Worm (Caenorhabditis elegans) whole organism, L1 larva: ENCODE measurements around the gene nspb-11.

Experiments
- C34B4.2 ChIP-seq: sonication (generic microtip); optimal IDR thresholded peaks from 2 replicates; lab custom pipeline; 2017; ENCODE audit warnings: mild to moderate bottlenecking, missing genetic modification characterization, missing compliant biosample characterization
- F16B12.6 ChIP-seq: fragments of 150-350 bp; optimal IDR thresholded peaks from 2 replicates; lab custom pipeline; 2014; ENCODE audit warnings: missing biosample characterization, missing genetic modification characterization
- aly-2 ChIP-seq: fragments of 150-350 bp; optimal IDR thresholded peaks from 2 replicates; lab custom pipeline; 2014; ENCODE audit warnings: missing biosample characterization, missing genetic modification characterization
- blmp-1 ChIP-seq: fragments of 150-350 bp; optimal IDR thresholded peaks from 2 replicates; lab custom pipeline; 2014; ENCODE audit warnings: missing biosample characterization, missing genetic modification characterization
- ceh-82 ChIP-seq, 3 experiments: fragments of 150-350 bp in 1 of 3; sonication (generic microtip) in 2 of 3; optimal IDR thresholded peaks; 2 replicates each; lab custom pipeline; 2014 to 2017; ENCODE audit warnings: missing biosample characterization in 3 of 3, missing genetic modification characterization in 3 of 3
- ceh-88 ChIP-seq: fragments of 200-800 bp; sonication (Bioruptor generic); IDR thresholded peaks from 2 replicates; pipeline ENCODE4 v1.3.6; 2022; ENCODE audit warnings: missing genetic modification characterization, missing compliant biosample characterization
- ceh-90 ChIP-seq: sonication (generic microtip); optimal IDR thresholded peaks from 2 replicates; lab custom pipeline; 2016; ENCODE audit warnings: missing genetic modification characterization, missing compliant biosample characterization
- ces-1 ChIP-seq: fragments of 150-350 bp; optimal IDR thresholded peaks from 2 replicates; lab custom pipeline; 2014; ENCODE audit warnings: missing biosample characterization, missing genetic modification reagents, missing genetic modification characterization
- dpl-1 ChIP-seq, 3 experiments: fragments of 150-350 bp in 2 of 3; sonication (generic microtip) in 1 of 3; optimal IDR thresholded peaks; 2 replicates each; lab custom pipeline; 2014 to 2017; ENCODE audit warnings: missing biosample characterization in 3 of 3, missing genetic modification characterization in 3 of 3, missing genetic modification reagents in 3 of 3
- efl-3 ChIP-seq: fragments of 200-800 bp; sonication (Bioruptor generic); optimal IDR thresholded peaks from 2 replicates; lab custom pipeline; 2018; ENCODE audit warnings: mild to moderate bottlenecking, missing genetic modification characterization, missing compliant biosample characterization
- egl-27 ChIP-seq, 2 experiments: fragments of 150-350 bp in 1 of 2; sonication (generic microtip); optimal IDR thresholded peaks; 3 replicates each; lab custom pipeline; 2017 to 2018; ENCODE audit warnings: missing biosample characterization in 2 of 2, missing genetic modification characterization in 2 of 2, missing genetic modification reagents in 2 of 2
- grh-1 ChIP-seq: fragments of 200-800 bp; sonication (Bioruptor generic); IDR thresholded peaks from 2 replicates; pipeline ENCODE4 v1.3.6; 2022; ENCODE audit warnings: missing genetic modification reagents, missing genetic modification characterization, missing compliant biosample characterization
- hlh-4 ChIP-seq: sonication (generic microtip); optimal IDR thresholded peaks from 2 replicates; lab custom pipeline; 2016; ENCODE audit warnings: mild to moderate bottlenecking, missing genetic modification characterization, missing compliant biosample characterization
- hpl-2 ChIP-seq: fragments of 150-350 bp; optimal IDR thresholded peaks from 2 replicates; lab custom pipeline; 2014; ENCODE audit warnings: missing biosample characterization, missing genetic modification reagents, missing genetic modification characterization
- irx-1 ChIP-seq: sonication (generic microtip); optimal IDR thresholded peaks from 2 replicates; lab custom pipeline; 2016; ENCODE audit warnings: missing genetic modification characterization, missing compliant biosample characterization
- isw-1 ChIP-seq: fragments of 200-800 bp; sonication (Bioruptor generic); IDR thresholded peaks from 2 replicates; pipeline ENCODE4 v1.3.6; 2022; ENCODE audit warnings: missing genetic modification characterization, missing compliant biosample characterization
- lin-14 ChIP-seq: fragments of 200-800 bp; sonication (Bioruptor generic); optimal IDR thresholded peaks from 2 replicates; lab custom pipeline; 2018; ENCODE audit warnings: mild to moderate bottlenecking, missing genetic modification characterization, moderate library complexity, missing compliant biosample characterization
- lin-15B ChIP-seq: fragments of 150-350 bp; sonication (generic microtip); optimal IDR thresholded peaks from 3 replicates; lab custom pipeline; 2014; ENCODE audit warnings: missing biosample characterization, missing genetic modification characterization
- lin-35 ChIP-seq, 2 experiments: fragments of 150-350 bp; optimal IDR thresholded peaks; 2 replicates each; lab custom pipeline; 2014; ENCODE audit warnings: missing biosample characterization in 2 of 2, missing genetic modification characterization in 2 of 2, missing genetic modification reagents in 2 of 2
- lir-3 ChIP-seq: sonication (generic microtip); optimal IDR thresholded peaks from 2 replicates; lab custom pipeline; 2016; ENCODE audit warnings: mild to moderate bottlenecking, missing genetic modification characterization, moderate library complexity, missing compliant biosample characterization; ENCODE audit not compliant: poor library complexity
- lsy-2 ChIP-seq, 2 experiments: fragments of 150-350 bp; optimal IDR thresholded peaks; 2 replicates each; lab custom pipeline; 2014; ENCODE audit warnings: missing biosample characterization in 2 of 2, missing genetic modification characterization in 2 of 2
- mab-9 ChIP-seq: fragments of 200-800 bp; sonication (Bioruptor generic); IDR thresholded peaks from 2 replicates; pipeline ENCODE4 v1.3.6; 2022; ENCODE audit warnings: missing genetic modification reagents, missing genetic modification characterization, missing compliant biosample characterization
- mdl-1 ChIP-seq, 2 experiments: fragments of 150-350 bp; optimal IDR thresholded peaks; 2 replicates each; lab custom pipeline; 2014 to 2017; ENCODE audit warnings: missing biosample characterization in 2 of 2, missing genetic modification characterization in 2 of 2, inconsistent platforms in 1 of 2
- nhr-11 ChIP-seq: fragments of 150-350 bp; optimal IDR thresholded peaks from 2 replicates; lab custom pipeline; 2014; ENCODE audit warnings: missing biosample characterization, missing genetic modification characterization
- nhr-20 ChIP-seq: sonication (generic microtip); optimal IDR thresholded peaks from 2 replicates; lab custom pipeline; 2016; ENCODE audit warnings: mild to moderate bottlenecking, missing genetic modification characterization, missing compliant biosample characterization
- nhr-28 ChIP-seq: fragments of 150-350 bp; optimal IDR thresholded peaks from 2 replicates; lab custom pipeline; 2014; ENCODE audit warnings: missing biosample characterization, missing genetic modification characterization
- nhr-71 ChIP-seq: sonication (generic microtip); optimal IDR thresholded peaks from 2 replicates; lab custom pipeline; 2016; ENCODE audit warnings: mild to moderate bottlenecking, missing genetic modification characterization, moderate library complexity, missing compliant biosample characterization
- nhr-76 ChIP-seq: sonication (generic microtip); optimal IDR thresholded peaks from 2 replicates; lab custom pipeline; 2017; ENCODE audit warnings: missing biosample characterization, missing genetic modification characterization
- nhr-84 ChIP-seq: sonication (generic microtip); optimal IDR thresholded peaks from 2 replicates; lab custom pipeline; 2017; ENCODE audit warnings: missing biosample characterization, missing genetic modification characterization
- nhr-85 ChIP-seq: sonication (generic microtip); peaks from one replicate; lab custom pipeline; 2016; ENCODE audit warnings: missing genetic modification characterization, inconsistent platforms, missing compliant biosample characterization
- pqm-1 ChIP-seq: sonication (generic microtip); optimal IDR thresholded peaks from 3 replicates; lab custom pipeline; 2017; ENCODE audit warnings: missing biosample characterization, missing genetic modification characterization
- skn-1 ChIP-seq: fragments of 150-350 bp; optimal IDR thresholded peaks from 2 replicates; lab custom pipeline; 2014; ENCODE audit warnings: missing biosample characterization, missing genetic modification characterization
- swsn-7 ChIP-seq: sonication (generic microtip); optimal IDR thresholded peaks from 2 replicates; lab custom pipeline; 2016; ENCODE audit warnings: missing genetic modification characterization, missing compliant biosample characterization
- tlp-1 ChIP-seq: fragments of 150-350 bp; optimal IDR thresholded peaks from 2 replicates; lab custom pipeline; 2014; ENCODE audit warnings: missing biosample characterization, missing genetic modification characterization
- unc-62 ChIP-seq: fragments of 150-350 bp; optimal IDR thresholded peaks from 2 replicates; lab custom pipeline; 2014; ENCODE audit warnings: missing biosample characterization, missing genetic modification reagents, missing genetic modification characterization
- unc-86 ChIP-seq: sonication (generic microtip); optimal IDR thresholded peaks from 2 replicates; lab custom pipeline; 2016; ENCODE audit warnings: missing genetic modification characterization, missing compliant biosample characterization
- unc-98 ChIP-seq: fragments of 200-800 bp; sonication (Bioruptor generic); IDR thresholded peaks from 2 replicates; pipeline ENCODE4 v1.3.6; 2022; ENCODE audit warnings: missing genetic modification characterization, missing compliant biosample characterization
- vab-15 ChIP-seq: sonication (generic microtip); optimal IDR thresholded peaks from 2 replicates; lab custom pipeline; 2017; ENCODE audit warnings: missing genotype, mild to moderate bottlenecking, missing genetic modification characterization, missing compliant biosample characterization
- xbp-1 ChIP-seq: sonication (generic microtip); optimal IDR thresholded peaks from 2 replicates; lab custom pipeline; 2016; ENCODE audit warnings: missing genetic modification characterization, missing compliant biosample characterization
- ztf-11 ChIP-seq, 2 experiments: sonication (generic microtip); optimal IDR thresholded peaks; 2 replicates each; lab custom pipeline; 2016 to 2017; ENCODE audit warnings: missing genetic modification characterization in 2 of 2, missing biosample characterization in 1 of 2, missing compliant biosample characterization in 1 of 2

Gene nspb-11

DNA sequence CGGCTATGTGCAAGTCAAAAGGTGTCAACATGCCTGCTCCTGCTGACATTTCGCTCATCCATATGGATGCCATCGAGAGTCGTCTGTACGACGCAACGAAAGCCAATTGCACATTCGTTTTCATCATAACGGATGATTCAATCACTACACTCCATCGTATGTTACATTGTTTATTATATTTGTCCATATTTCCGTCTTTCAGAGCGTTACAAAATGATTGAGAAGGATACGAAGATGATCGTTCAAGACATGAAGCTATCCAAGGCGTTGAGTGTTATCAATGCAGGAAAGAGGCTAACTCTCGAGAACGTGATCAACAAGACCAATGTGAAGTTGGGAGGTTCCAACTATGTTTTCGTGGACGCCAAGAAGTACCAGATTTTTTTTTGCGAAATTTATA lies 14.3 kb downstream of the nspb-11 start:
- TF ChIP-seq lir-3 (tag; lab: Kevin White, UChicago): no peak
- TF ChIP-seq nhr-85 (tag; lab: Kevin White, UChicago): no peak
- no peak for TF ChIP-seq F16B12.6 (tag; lab: Kevin White, UChicago)
- no peak for TF ChIP-seq mab-9 (GFP tag; lab: Robert Waterston, UW)
- no peak for TF ChIP-seq ceh-88 (GFP tag; lab: Robert Waterston, UW)
- no peak for TF ChIP-seq ceh-82 (tag; optimal IDR thresholded peaks at IDR 0.05; lab: Kevin White, UChicago)

ce11 chrII:12923225-12923624 lies 16.1 kb downstream of the nspb-11 start:
- no peak for TF ChIP-seq mab-9 (GFP tag; lab: Robert Waterston, UW)
- no peak for TF ChIP-seq nhr-71 (tag; lab: Kevin White, UChicago)
- no peak for TF ChIP-seq egl-27 (tag; optimal IDR thresholded peaks at IDR 0.05; lab: Kevin White, UChicago)
- no peak for TF ChIP-seq ces-1
- no peak for TF ChIP-seq swsn-7 (tag; lab: Kevin White, UChicago)
- TF ChIP-seq nhr-85 (tag; lab: Kevin White, UChicago): no peak
- no peak for TF ChIP-seq dpl-1 (GFP tag; optimal IDR thresholded peaks at IDR 0.05; lab: Kevin White, UChicago)
- no peak for TF ChIP-seq unc-86
- TF ChIP-seq xbp-1 (tag; lab: Kevin White, UChicago): no peak
- TF ChIP-seq ceh-88 (GFP tag; lab: Robert Waterston, UW): no peak
- no peak for TF ChIP-seq lsy-2 (tag; optimal IDR thresholded peaks at IDR 0.05; lab: Kevin White, UChicago)
- no peak for TF ChIP-seq nhr-28
- no peak for TF ChIP-seq nhr-11 (tag; lab: Kevin White, UChicago)
- no peak for TF ChIP-seq F16B12.6 (tag; lab: Kevin White, UChicago)
- TF ChIP-seq skn-1: no peak
- TF ChIP-seq lin-35 (GFP tag; optimal IDR thresholded peaks at IDR 0.05; lab: Kevin White, UChicago): no peak
- TF ChIP-seq tlp-1 (tag; lab: Kevin White, UChicago): no peak
- no peak for TF ChIP-seq mdl-1 (tag; optimal IDR thresholded peaks at IDR 0.05; lab: Kevin White, UChicago)
- no peak for TF ChIP-seq aly-2

DNA sequence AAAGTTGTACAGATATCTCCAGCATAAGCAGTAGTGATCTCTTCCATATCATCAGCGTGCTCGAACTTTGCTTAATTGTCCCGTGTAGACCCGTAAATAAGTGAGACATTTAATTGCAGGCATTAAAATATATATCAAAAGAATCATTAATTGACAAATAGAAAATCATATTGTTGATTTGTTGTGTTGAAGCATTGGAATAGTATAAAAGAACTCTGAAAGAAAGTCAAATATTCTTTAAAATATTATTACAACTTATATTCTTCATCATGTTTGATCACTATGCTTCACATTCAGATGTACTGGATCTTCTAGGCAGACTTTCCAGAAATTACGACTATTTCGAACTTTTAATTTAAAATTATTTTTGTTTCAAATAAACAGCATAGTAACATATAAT lies 18.4 kb downstream of the nspb-11 start, which contains the start of gene F58G1.8:
Gene F58G1.8 (minus strand): TSS at position 101 of the 400 bp plus-strand sequence.
- TF ChIP-seq isw-1 (no peak), nhr-20 (tag; lab: Kevin White, UChicago) (no peak), C34B4.2 (tag; lab: Kevin White, UChicago) (no peak), ztf-11 (tag; optimal IDR thresholded peaks at IDR 0.05; lab: Kevin White, UChicago) (no peak), nhr-84 (tag; lab: Kevin White, UChicago) (no peak), vab-15 (tag; lab: Kevin White, UChicago) (no peak), skn-1 (no peak), grh-1 (GFP tag; lab: Robert Waterston, UW) (no peak), lin-14 (GFP tag; lab: Kevin White, UChicago) (no peak), pqm-1 (no peak), nhr-76 (tag; lab: Kevin White, UChicago) (no peak), lin-35 (GFP tag; optimal IDR thresholded peaks at IDR 0.05; lab: Kevin White, UChicago) (no peak), unc-98 (no peak)

DNA sequence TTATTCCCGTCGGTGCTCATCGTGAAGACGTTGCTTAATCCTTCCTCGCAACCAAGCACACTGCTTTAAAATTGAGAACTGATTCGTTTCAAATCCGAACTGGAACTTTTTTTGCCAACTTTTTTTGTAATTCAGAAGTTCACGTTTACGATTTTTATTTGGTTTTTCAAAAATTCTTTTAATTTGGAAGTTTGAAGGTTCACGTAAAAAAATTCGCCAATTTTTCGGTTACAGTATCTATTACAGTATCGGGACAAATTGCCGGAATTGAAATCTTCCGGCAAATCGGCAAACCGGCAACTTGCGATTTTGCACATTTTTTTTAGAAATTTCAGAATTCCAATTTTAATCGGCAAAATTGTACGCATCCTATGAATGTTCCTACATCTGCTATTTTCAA lies 21.1 kb downstream of the nspb-11 start, which contains the start of gene F58G1.3:
Gene F58G1.3 (minus strand): TSS at position 101 of the 400 bp plus-strand sequence.
- TF ChIP-seq lin-14 (GFP tag; lab: Kevin White, UChicago) (no peak), efl-3 (no peak), nhr-11 (tag; lab: Kevin White, UChicago) (no peak), ztf-11 (tag; optimal IDR thresholded peaks at IDR 0.05; lab: Kevin White, UChicago) (no peak), aly-2 (no peak), hpl-2 (GFP tag; lab: Kevin White, UChicago) (no peak), unc-62 (GFP tag; lab: Kevin White, UChicago) (no peak), irx-1 (tag; lab: Kevin White, UChicago) (no peak), blmp-1 (tag; lab: Kevin White, UChicago) (no peak), hlh-4 (tag; lab: Kevin White, UChicago) (no peak), ceh-90 (tag; lab: Kevin White, UChicago) (no peak), C34B4.2 (tag; lab: Kevin White, UChicago) (no peak), lin-15B (tag; lab: Kevin White, UChicago) (no peak)
